Fruit fly (Drosophila melanogaster) whole organism, embryonic: Measurements from ENCODE around the gene Atg5.

Experiments used
- CG10366 ChIP-seq: fragments of 200-800 bp; sonication (Bioruptor generic); IDR thresholded peaks from 2 replicates; pipeline ENCODE4 v1.3.6; 2022; ENCODE audit warnings: missing biosample characterization, missing genetic modification characterization
- CG12769 ChIP-seq: fragments of 200-800 bp; sonication (Bioruptor generic); optimal IDR thresholded peaks from 2 replicates; lab custom pipeline; 2019; ENCODE audit warnings: missing biosample characterization, mild to moderate bottlenecking, missing genetic modification characterization, moderate library complexity
- CG13296 ChIP-seq: fragments of 200-800 bp; sonication (Bioruptor generic); optimal IDR thresholded peaks from 3 replicates; lab custom pipeline; 2018; ENCODE audit warnings: missing biosample characterization, mild to moderate bottlenecking, missing genetic modification characterization
- CG14014 ChIP-seq: fragments of 200-800 bp; sonication (Bioruptor generic); IDR thresholded peaks from 2 replicates; pipeline ENCODE4 v1.3.6; 2022; ENCODE audit warnings: missing biosample characterization, missing genetic modification characterization
- CG15601 ChIP-seq: fragments of 200-800 bp; sonication (Bioruptor generic); optimal IDR thresholded peaks from 3 replicates; lab custom pipeline; 2019; ENCODE audit warnings: missing biosample characterization, mild to moderate bottlenecking, missing genetic modification characterization, moderate library complexity
- CG17328 ChIP-seq: fragments of 200-800 bp; sonication (Bioruptor generic); IDR thresholded peaks from 2 replicates; pipeline ENCODE4 v1.3.6; 2022; ENCODE audit warnings: missing biosample characterization, missing genetic modification characterization
- CG18011 ChIP-seq: fragments of 200-800 bp; sonication (Bioruptor generic); optimal IDR thresholded peaks from 2 replicates; lab custom pipeline; 2017; ENCODE audit warnings: missing biosample characterization, missing genetic modification characterization, mild to moderate bottlenecking, moderate library complexity, missing genotype
- CG18619 ChIP-seq: fragments of 200-800 bp; sonication (Bioruptor generic); optimal IDR thresholded peaks from 3 replicates; lab custom pipeline; 2017; ENCODE audit warnings: missing biosample characterization, mild to moderate bottlenecking, missing genetic modification characterization
- CG2120 ChIP-seq: fragments of 200-800 bp; sonication (Bioruptor generic); optimal IDR thresholded peaks from 3 replicates; lab custom pipeline; 2016; ENCODE audit warnings: missing biosample characterization, missing genetic modification characterization
- CG30431 ChIP-seq: fragments of 200-800 bp; sonication (Bioruptor generic); optimal IDR thresholded peaks from 2 replicates; lab custom pipeline; 2017; ENCODE audit warnings: missing biosample characterization, missing genetic modification characterization
- CG32772 ChIP-seq: fragments of 200-800 bp; sonication (Bioruptor generic); IDR thresholded peaks from 2 replicates; pipeline ENCODE4 v1.3.6; 2022; ENCODE audit warnings: missing biosample characterization, missing genetic modification characterization
- CG34224 ChIP-seq: fragments of 200-800 bp; sonication (Bioruptor generic); IDR thresholded peaks from 3 replicates; pipeline ENCODE4 v1.3.6; 2022; ENCODE audit warnings: missing biosample characterization, missing genetic modification characterization; ENCODE audit not compliant: partially characterized antibody
- CG34376 ChIP-seq: fragments of 200-800 bp; sonication (Bioruptor generic); optimal IDR thresholded peaks from 2 replicates; lab custom pipeline; 2018; ENCODE audit warnings: missing biosample characterization, mild to moderate bottlenecking, missing genetic modification characterization
- CG4282 ChIP-seq: fragments of 200-800 bp; sonication (Bioruptor generic); optimal IDR thresholded peaks from 2 replicates; lab custom pipeline; 2016; ENCODE audit warnings: missing biosample characterization, missing genetic modification characterization
- CG4424 ChIP-seq: fragments of 200-800 bp; sonication (Bioruptor generic); optimal IDR thresholded peaks from 3 replicates; lab custom pipeline; 2016; ENCODE audit warnings: missing biosample characterization, missing genetic modification characterization
- CG6765 ChIP-seq: fragments of 200-800 bp; sonication (Bioruptor generic); optimal IDR thresholded peaks from 3 replicates; lab custom pipeline; 2017; ENCODE audit warnings: missing biosample characterization, mild to moderate bottlenecking, missing genetic modification characterization
- CG7372 ChIP-seq: fragments of 200-800 bp; sonication (Bioruptor generic); IDR thresholded peaks from 2 replicates; pipeline ENCODE4 v1.3.6; 2022; ENCODE audit warnings: missing biosample characterization, missing genetic modification characterization
- CG7987 ChIP-seq: fragments of 200-800 bp; sonication (Bioruptor generic); optimal IDR thresholded peaks from 2 replicates; lab custom pipeline; 2018; ENCODE audit warnings: missing biosample characterization, mild to moderate bottlenecking, missing genetic modification characterization, moderate library complexity
- CG8765 ChIP-seq: fragments of 200-800 bp; sonication (Bioruptor generic); IDR thresholded peaks from 2 replicates; pipeline ENCODE4 v1.3.6; 2022; ENCODE audit warnings: missing biosample characterization, missing genetic modification characterization
- CG9609 ChIP-seq: fragments of 200-800 bp; sonication (Bioruptor generic); optimal IDR thresholded peaks from 3 replicates; lab custom pipeline; 2016; ENCODE audit warnings: missing biosample characterization, missing genetic modification characterization
- GATAe ChIP-seq: fragments of 200-800 bp; sonication (Bioruptor generic); conservative IDR thresholded peaks from 2 replicates; pipeline ENCODE4 v1.3.6; 2022; ENCODE audit warnings: missing biosample characterization, missing genetic modification characterization
- HLH3B ChIP-seq: fragments of 200-800 bp; sonication (Bioruptor generic); IDR thresholded peaks from 2 replicates; pipeline ENCODE4 v1.3.6; 2022; ENCODE audit warnings: missing biosample characterization, missing genetic modification characterization
- Kr ChIP-seq: fragments of 200-800 bp; sonication (Bioruptor generic); optimal IDR thresholded peaks from 2 replicates; lab custom pipeline; 2017; ENCODE audit warnings: missing biosample characterization, mild to moderate bottlenecking, missing genetic modification characterization
- NC2α ChIP-seq: fragments of 200-800 bp; sonication (Bioruptor generic); optimal IDR thresholded peaks from 2 replicates; lab custom pipeline; 2016; ENCODE audit warnings: missing biosample characterization, missing genetic modification characterization
- Neu2 ChIP-seq: fragments of 200-800 bp; sonication (Bioruptor generic); optimal IDR thresholded peaks from 3 replicates; lab custom pipeline; 2016; ENCODE audit warnings: missing biosample characterization, missing genetic modification characterization, borderline replicate concordance
- Nf-YA ChIP-seq: fragments of 200-800 bp; sonication (Bioruptor generic); IDR thresholded peaks from 2 replicates; pipeline ENCODE4 v1.3.6; 2022; ENCODE audit warnings: missing biosample characterization, missing genetic modification characterization
- NfI ChIP-seq: fragments of 200-800 bp; sonication (Bioruptor generic); optimal IDR thresholded peaks from 3 replicates; lab custom pipeline; 2018; ENCODE audit warnings: missing biosample characterization, mild to moderate bottlenecking, missing genetic modification characterization, moderate library complexity
- Pdp1 ChIP-seq, 2 experiments: fragments of 200-800 bp; sonication (Bioruptor generic); optimal IDR thresholded peaks; 3 replicates each; lab custom pipeline; 2016; ENCODE audit warnings: missing biosample characterization in 2 of 2, missing genetic modification characterization in 2 of 2, mild to moderate bottlenecking in 1 of 2, moderate library complexity in 1 of 2
- abd-A ChIP-seq: fragments of 200-800 bp; sonication (Bioruptor generic); optimal IDR thresholded peaks from 3 replicates; lab custom pipeline; 2019; ENCODE audit warnings: missing biosample characterization, mild to moderate bottlenecking, missing genetic modification characterization, moderate library complexity
- ac ChIP-seq: fragments of 200-800 bp; sonication (Bioruptor generic); optimal IDR thresholded peaks from 3 replicates; lab custom pipeline; 2017; ENCODE audit warnings: missing biosample characterization, mild to moderate bottlenecking, missing genetic modification characterization
- aop ChIP-seq: fragments of 200-800 bp; sonication (Bioruptor generic); IDR thresholded peaks from 2 replicates; pipeline ENCODE4 v1.3.6; 2022; ENCODE audit warnings: missing biosample characterization, missing genetic modification characterization
- bbx ChIP-seq: fragments of 200-800 bp; sonication (Bioruptor generic); IDR thresholded peaks from 2 replicates; pipeline ENCODE4 v1.3.6; 2022; ENCODE audit warnings: missing biosample characterization, missing genetic modification characterization; ENCODE audit not compliant: partially characterized antibody
- bsh ChIP-seq, 2 experiments: fragments of 200-800 bp; sonication (Bioruptor generic); optimal IDR thresholded peaks; 2 replicates each; lab custom pipeline; 2017 to 2018; ENCODE audit warnings: mild to moderate bottlenecking in 2 of 2, missing biosample characterization in 2 of 2, missing genetic modification characterization in 2 of 2, moderate library complexity in 1 of 2
- caup ChIP-seq: fragments of 200-800 bp; sonication (Bioruptor generic); optimal IDR thresholded peaks from 3 replicates; lab custom pipeline; 2017; ENCODE audit warnings: missing biosample characterization, mild to moderate bottlenecking, missing genetic modification characterization, moderate library complexity; ENCODE audit not compliant: severe bottlenecking
- corto ChIP-seq: fragments of 200-800 bp; sonication (Bioruptor generic); optimal IDR thresholded peaks from 2 replicates; lab custom pipeline; 2016; ENCODE audit warnings: missing biosample characterization, mild to moderate bottlenecking, missing genetic modification characterization, moderate library complexity
- dysf ChIP-seq: fragments of 200-800 bp; sonication (Bioruptor generic); IDR thresholded peaks from 3 replicates; pipeline ENCODE4 v1.3.6; 2022; ENCODE audit warnings: missing biosample characterization, missing genetic modification characterization
- ewg ChIP-seq: fragments of 200-800 bp; sonication (Bioruptor generic); optimal IDR thresholded peaks from 3 replicates; lab custom pipeline; 2017; ENCODE audit warnings: mild to moderate bottlenecking, missing biosample characterization, missing genetic modification reagents, missing genetic modification characterization
- fd102C ChIP-seq: fragments of 200-800 bp; sonication (Bioruptor generic); optimal IDR thresholded peaks from 2 replicates; lab custom pipeline; 2018; ENCODE audit warnings: missing biosample characterization, mild to moderate bottlenecking, missing genetic modification characterization, moderate library complexity
- jumu ChIP-seq: fragments of 200-800 bp; sonication (Bioruptor generic); optimal IDR thresholded peaks from 3 replicates; lab custom pipeline; 2016; ENCODE audit warnings: missing biosample characterization, missing genetic modification characterization
- mam ChIP-seq: fragments of 200-800 bp; sonication (Bioruptor generic); optimal IDR thresholded peaks from 3 replicates; lab custom pipeline; 2016; ENCODE audit warnings: missing biosample characterization, missing genetic modification characterization
- pho ChIP-seq: fragments of 200-800 bp; sonication (Bioruptor generic); optimal IDR thresholded peaks from 2 replicates; lab custom pipeline; 2016; ENCODE audit warnings: missing biosample characterization, missing genetic modification characterization
- slp2 ChIP-seq: fragments of 200-800 bp; sonication (Bioruptor generic); optimal IDR thresholded peaks from 2 replicates; lab custom pipeline; 2016; ENCODE audit warnings: missing biosample characterization, missing genetic modification characterization
- ttk ChIP-seq: fragments of 200-800 bp; sonication (Bioruptor generic); IDR thresholded peaks from 2 replicates; pipeline ENCODE4 v2.1.2; 2022; ENCODE audit warnings: missing biosample characterization, missing genetic modification characterization
- twi ChIP-seq: fragments of 200-800 bp; optimal IDR thresholded peaks from 2 replicates; lab custom pipeline; 2019; ENCODE audit warnings: missing biosample characterization, mild to moderate bottlenecking, missing genetic modification characterization, moderate library complexity
- vnd ChIP-seq: fragments of 200-800 bp; sonication (Bioruptor generic); IDR thresholded peaks from 3 replicates; pipeline ENCODE4 v1.3.6; 2022; ENCODE audit warnings: missing biosample characterization, missing genetic modification characterization; ENCODE audit not compliant: partially characterized antibody
- zen ChIP-seq: fragments of 200-800 bp; sonication (Bioruptor generic); optimal IDR thresholded peaks from 3 replicates; lab custom pipeline; 2018; ENCODE audit warnings: missing biosample characterization, mild to moderate bottlenecking, missing genetic modification characterization, moderate library complexity
- zfh2 ChIP-seq: fragments of 200-800 bp; sonication (Bioruptor generic); optimal IDR thresholded peaks from 2 replicates; lab custom pipeline; 2016; ENCODE audit warnings: missing biosample characterization, missing genetic modification characterization

Gene Atg5

dm6 chrX:7301351-7302328, 21.9 kb downstream of the Atg5 start (continued):
- TF ChIP-seq Kr (GFP tag; lab: Kevin White, UChicago) (no peak), CG7987 (GFP tag; lab: Kevin White, UChicago) (no peak), CG34224 (GFP tag; lab: Robert Waterston, UW) (no peak), HLH3B (GFP tag; lab: Robert Waterston, UW) (0 out of 2 replicates have a peak, but pooled peaks have one; percentile 46), CG6765 (GFP tag; lab: Kevin White, UChicago) (no peak), dysf (GFP tag; lab: Robert Waterston, UW) (peak; percentile 20; the same call in 1 of the 3 replicates), CG32772 (GFP tag; lab: Robert Waterston, UW) (peak; percentile 39; the same call in 1 of the 2 replicates), bbx (no peak), CG14014 (GFP tag; lab: Robert Waterston, UW) (no peak), CG7372 (GFP tag; lab: Robert Waterston, UW) (no peak), NfI (GFP tag; lab: Kevin White, UChicago) (no peak), aop (GFP tag; lab: Robert Waterston, UW) (no peak; the same call in 1 of the 2 replicates), GATAe (GFP tag; lab: Robert Waterston, UW) (no peak), CG18011 (no peak), NC2α (GFP tag; lab: Kevin White, UChicago) (no peak), CG2120 (GFP tag; lab: Kevin White, UChicago) (peak; percentile 29), CG17328 (GFP tag; lab: Robert Waterston, UW) (peak; percentile 23; the same call in 1 of the 2 replicates), CG15601 (tag; lab: Kevin White, UChicago) (peak; percentile 57), vnd (GFP tag; lab: Robert Waterston, UW) (no peak), zen (no peak), Pdp1 (GFP tag; optimal IDR thresholded peaks at IDR 0.05; lab: Kevin White, UChicago) (peak; percentile 45 to 56), fd102C (GFP tag; lab: Kevin White, UChicago) (no peak), CG4282 (GFP tag; lab: Kevin White, UChicago) (no peak), mam (no peak), CG10366 (GFP tag; lab: Robert Waterston, UW) (peak; percentile 35), bsh (GFP tag; optimal IDR thresholded peaks at IDR 0.05; lab: Kevin White, UChicago) (peak; percentile 43 to 69), CG12769 (tag; lab: Kevin White, UChicago) (no peak), ewg (GFP tag; lab: Kevin White, UChicago) (peak; percentile 19), CG8765 (no peak), CG30431 (GFP tag; lab: Kevin White, UChicago) (peak; percentile 29), twi (tag; lab: Kevin White, UChicago) (peak; percentile 19), ttk (GFP tag; lab: Robert Waterston, UW) (peak; percentile 39; the same call in 1 of the 2 replicates), CG4424 (GFP tag; lab: Kevin White, UChicago) (peak; percentile 68), CG34376 (GFP tag; lab: Kevin White, UChicago) (no peak), Neu2 (GFP tag; lab: Kevin White, UChicago) (no peak), slp2 (GFP tag; lab: Kevin White, UChicago) (peak; percentile 47), corto (GFP tag; lab: Kevin White, UChicago) (no peak), ac (GFP tag; lab: Kevin White, UChicago) (no peak), jumu (no peak), CG9609 (GFP tag; lab: Kevin White, UChicago) (peak; percentile 14), abd-A (tag; lab: Kevin White, UChicago) (no peak), pho (GFP tag; lab: Kevin White, UChicago) (no peak), CG18619 (GFP tag; lab: Kevin White, UChicago) (peak; percentile 64), CG13296 (peak; percentile 45), zfh2 (GFP tag; lab: Kevin White, UChicago) (no peak), Nf-YA (0 out of 2 replicates have a peak, but pooled peaks have one; percentile 5), caup (GFP tag; lab: Kevin White, UChicago) (no peak)
